Fruit fly (Drosophila melanogaster): ENCODE measurements around the gene nero.

nero gene

DNA sequence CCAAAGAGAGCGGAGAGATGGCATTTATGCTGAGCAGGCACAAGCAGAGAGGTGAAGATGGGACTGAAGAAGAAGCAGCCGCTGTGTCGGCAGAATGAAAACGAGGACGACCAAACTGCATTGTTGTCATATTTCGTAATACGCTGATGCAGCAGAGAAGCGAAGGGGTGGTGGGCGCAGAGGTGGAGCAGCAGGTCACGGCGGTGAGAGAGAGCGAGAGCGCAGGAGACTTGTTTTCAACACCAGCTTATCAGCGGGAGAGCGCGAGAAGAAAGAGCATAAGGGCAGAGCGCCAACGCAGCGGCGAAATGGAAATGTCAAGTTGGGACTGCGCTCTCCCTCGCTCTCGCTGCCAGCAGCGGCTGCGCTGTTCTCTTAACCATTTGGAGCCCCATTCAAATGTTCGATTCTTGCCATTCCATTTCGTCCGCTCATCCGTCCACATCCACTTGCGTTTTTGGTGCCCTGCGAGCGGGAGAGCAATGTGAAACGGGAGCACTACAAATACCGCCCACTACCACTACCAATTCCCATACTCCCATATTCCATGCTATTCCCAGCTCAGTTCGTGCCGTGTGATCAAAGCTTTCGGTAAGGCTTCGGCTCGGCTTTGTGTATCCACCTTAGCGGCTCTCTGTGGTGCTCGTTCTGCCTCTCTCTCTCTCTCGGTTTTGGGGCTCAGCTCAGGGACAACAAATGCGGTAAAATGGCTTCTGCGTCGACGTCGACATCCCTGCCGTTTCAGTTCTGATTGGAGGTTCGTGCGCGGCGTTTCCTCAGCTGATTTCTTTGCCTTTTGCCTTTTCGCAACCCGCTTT is 33.8 kb downstream of the nero start, which contains the start of gene ttk (continued):
- peak; percentile 64 for TF ChIP-seq corto (GFP tag; optimal IDR thresholded peaks at IDR 0.05)
- peak; percentile 45 for TF ChIP-seq cg (GFP tag; optimal IDR thresholded peaks at IDR 0.05)
- TF ChIP-seq CG6813 (GFP tag; optimal IDR thresholded peaks at IDR 0.05), result peak; percentile 19
- no peak for TF ChIP-seq ab (GFP tag; optimal IDR thresholded peaks at IDR 0.05)
- no peak for TF ChIP-seq CG2712 (tag; optimal IDR thresholded peaks at IDR 0.05)
- TF ChIP-seq btn (GFP tag; optimal IDR thresholded peaks at IDR 0.05), result no peak
- TF ChIP-seq CG14014 (GFP tag; IDR thresholded peaks at IDR 0.05), result no peak
- TF ChIP-seq HmgZ (tag; optimal IDR thresholded peaks at IDR 0.05), result no peak
- TF ChIP-seq Xbp1 (GFP tag; optimal IDR thresholded peaks at IDR 0.05), result no peak
- TF ChIP-seq bbx (GFP tag; IDR thresholded peaks at IDR 0.05; ENCODE audit: partially characterized antibody), result 0 out of 2 replicates have a peak, but pooled peaks have one; percentile 22
- TF ChIP-seq CG30020 (tag; optimal IDR thresholded peaks at IDR 0.05), result no peak
- no peak for TF ChIP-seq run (tag; optimal IDR thresholded peaks at IDR 0.05)
- TF ChIP-seq unc-4 (GFP tag; IDR thresholded peaks at IDR 0.05; ENCODE audit: partially characterized antibody), result peak; percentile 44
- no peak for TF ChIP-seq ac (GFP tag; optimal IDR thresholded peaks at IDR 0.05)
- no peak for TF ChIP-seq CG15269 (tag; optimal IDR thresholded peaks at IDR 0.05)
- TF ChIP-seq CG18599 (GFP tag; optimal IDR thresholded peaks at IDR 0.05), result no peak
- TF ChIP-seq CG16815 (GFP tag; optimal IDR thresholded peaks at IDR 0.05), result no peak
- TF ChIP-seq Hr39 (optimal IDR thresholded peaks at IDR 0.05), result no peak
- TF ChIP-seq tna (GFP tag; IDR thresholded peaks at IDR 0.05; ENCODE audit: partially characterized antibody), result no peak
- TF ChIP-seq CG6654 (GFP tag; optimal IDR thresholded peaks at IDR 0.05), result no peak
- TF ChIP-seq lilli (GFP tag; optimal IDR thresholded peaks at IDR 0.05), result no peak
- TF ChIP-seq Atf6 (GFP tag; IDR thresholded peaks at IDR 0.05), result no peak
- peak; percentile 15 for TF ChIP-seq salm (tag; optimal IDR thresholded peaks at IDR 0.05)
- no peak for TF ChIP-seq gt (GFP tag; IDR thresholded peaks at IDR 0.05)
- peak; percentile 22 for TF ChIP-seq CG6254 (GFP tag; optimal IDR thresholded peaks at IDR 0.05)
- TF ChIP-seq CG31441 (GFP tag; IDR thresholded peaks at IDR 0.05), result no peak
- no peak for TF ChIP-seq esg (GFP tag; conservative IDR thresholded peaks at IDR 0.05)
- TF ChIP-seq CG2678 (tag; optimal IDR thresholded peaks at IDR 0.05), result no peak
- no peak for TF ChIP-seq Ets65A (GFP tag)
- no peak for TF ChIP-seq ash1 (GFP tag; optimal IDR thresholded peaks at IDR 0.05)
- TF ChIP-seq CG12104 (GFP tag; optimal IDR thresholded peaks at IDR 0.05), result no peak
- TF ChIP-seq CG18764 (GFP tag; optimal IDR thresholded peaks at IDR 0.05), result no peak
- no peak for TF ChIP-seq CrebB (tag; optimal IDR thresholded peaks at IDR 0.05)
- TF ChIP-seq vvl (GFP tag; IDR thresholded peaks at IDR 0.05), result peak; percentile 35; the same call in 1 of the 2 replicates
- TF ChIP-seq Dip3 (GFP tag; optimal IDR thresholded peaks at IDR 0.05), result no peak
- TF ChIP-seq CG3407 (GFP tag; optimal IDR thresholded peaks at IDR 0.05), result no peak
- TF ChIP-seq CG8944 (GFP tag; optimal IDR thresholded peaks at IDR 0.05), result no peak
- no peak for TF ChIP-seq CG10431 (GFP tag; optimal IDR thresholded peaks at IDR 0.05)
- no peak for TF ChIP-seq inv (GFP tag; IDR thresholded peaks at IDR 0.05; ENCODE audit: partially characterized antibody)
- TF ChIP-seq CG10543 (GFP tag; optimal IDR thresholded peaks at IDR 0.05), result no peak
- TF ChIP-seq sqz (GFP tag; optimal IDR thresholded peaks at IDR 0.05), result no peak
- TF ChIP-seq CG30403 (GFP tag; optimal IDR thresholded peaks at IDR 0.05), result no peak
- TF ChIP-seq ttk (GFP tag; IDR thresholded peaks at IDR 0.05), result no peak
- TF ChIP-seq CG14710 (tag; optimal IDR thresholded peaks at IDR 0.05), result no peak
- no peak for TF ChIP-seq eve (GFP tag; optimal IDR thresholded peaks at IDR 0.05)
- no peak for TF ChIP-seq Ssrp (tag; optimal IDR thresholded peaks at IDR 0.05)
- no peak for TF ChIP-seq CG1602 (GFP tag; optimal IDR thresholded peaks at IDR 0.05)
- no peak for TF ChIP-seq eyg (GFP tag; optimal IDR thresholded peaks at IDR 0.05)
- TF ChIP-seq gsb (GFP tag; IDR thresholded peaks at IDR 0.05), result no peak
- TF ChIP-seq wor (GFP tag; IDR thresholded peaks at IDR 0.05), result no peak
